Worm (Caenorhabditis elegans) whole organism, late embryonic: ENCODE measurements around the gene C16A11.5.

Source experiments
- F13H6.1 ChIP-seq: sonication (generic microtip); optimal IDR thresholded peaks from 2 replicates; lab custom pipeline; 2016; ENCODE audit warnings: missing genetic modification characterization, missing compliant biosample characterization
- ama-1 ChIP-seq: fragments of 150-350 bp; optimal IDR thresholded peaks from 2 replicates; lab custom pipeline; 2014
- ceh-18 ChIP-seq: sonication (generic microtip); optimal IDR thresholded peaks from 2 replicates; lab custom pipeline; 2016; ENCODE audit warnings: missing genetic modification characterization, missing compliant biosample characterization
- nfya-1 ChIP-seq: sonication (generic microtip); optimal IDR thresholded peaks from 2 replicates; lab custom pipeline; 2017; ENCODE audit warnings: missing genetic modification characterization, mild to moderate bottlenecking, missing compliant biosample characterization, antibody characterized with exemption, moderate library complexity
- pha-4 ChIP-seq: fragments of 150-350 bp; optimal IDR thresholded peaks from 2 replicates; lab custom pipeline; 2018; ENCODE audit warnings: missing biosample characterization, missing genetic modification reagents, missing genetic modification characterization
- sdc-2 ChIP-seq: sonication (generic microtip); optimal IDR thresholded peaks from 2 replicates; lab custom pipeline; 2016; ENCODE audit warnings: missing genotype, missing genetic modification characterization, missing compliant biosample characterization
- unc-3 ChIP-seq, 2 experiments: fragments of 200-800 bp in 1 of 2; sonication (Bioruptor generic) in 1 of 2; sonication (generic microtip) in 1 of 2; conservative IDR thresholded peaks in 1 of 2; optimal IDR thresholded peaks in 1 of 2; 2 replicates each; pipeline versions ENCODE4 v1.3.6 to Lab custom; 2016 to 2022; ENCODE audit warnings: missing compliant biosample characterization in 2 of 2, missing genetic modification characterization in 2 of 2, missing genetic modification reagents in 1 of 2

DNA sequence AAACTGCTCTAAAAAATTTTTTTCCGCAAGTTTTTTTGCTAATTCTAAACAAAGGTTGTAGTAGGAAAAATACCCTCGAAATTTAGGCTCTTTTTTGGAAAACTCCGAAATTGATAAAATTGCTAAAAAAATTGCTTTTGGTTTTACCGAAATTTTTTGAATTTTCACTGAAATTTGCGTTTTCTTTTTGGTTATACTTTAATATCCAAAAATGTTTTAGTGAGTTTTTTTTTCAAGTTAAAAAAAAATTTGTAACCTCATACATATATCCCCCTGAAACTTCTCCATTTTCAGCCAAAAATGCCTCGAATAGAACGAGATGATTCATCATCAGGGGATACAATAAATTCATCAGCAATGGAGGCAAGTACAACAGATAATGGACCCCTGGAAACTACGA is 23.8 kb downstream of the C16A11.5 start, which contains the start of gene gpa-11:
- TF ChIP-seq ceh-18 (tag; lab: Kevin White, UChicago) (no peak), ama-1 (no peak), F13H6.1 (no peak), nfya-1 (tag; lab: Kevin White, UChicago) (no peak), sdc-2 (no peak), pha-4 (tag; lab: Kevin White, UChicago) (no peak), unc-3 (GFP tag; conservative IDR thresholded peaks at IDR 0.05; lab: Robert Waterston, UW) (no peak), unc-3 (tag; optimal IDR thresholded peaks at IDR 0.05; lab: Kevin White, UChicago) (no peak)
